Fruit fly (Drosophila melanogaster) whole organism, embryonic: ENCODE measurements around the gene CG7016.

Experiments
- Adf1 ChIP-seq: fragments of 200-800 bp; sonication (Bioruptor generic); IDR thresholded peaks from 2 replicates; pipeline ENCODE4 v1.3.6; 2022; ENCODE audit warnings: missing biosample characterization, missing genetic modification characterization
- Awh ChIP-seq: fragments of 200-800 bp; sonication (Bioruptor generic); IDR thresholded peaks from 2 replicates; pipeline ENCODE4, ENCODE4 v1.3.6; 2022; ENCODE audit warnings: missing biosample characterization, missing genetic modification characterization
- BEAF-32 ChIP-seq: fragments of 200-800 bp; sonication (Bioruptor generic); optimal IDR thresholded peaks from 3 replicates; lab custom pipeline; 2017; ENCODE audit warnings: missing biosample characterization, missing genetic modification characterization, mild to moderate bottlenecking, moderate library complexity, missing genetic modification reagents
- Bgb ChIP-seq: fragments of 200-800 bp; sonication (Bioruptor generic); IDR thresholded peaks from 2 replicates; pipeline ENCODE4 v1.3.6; 2022; ENCODE audit warnings: missing biosample characterization, missing genetic modification characterization; ENCODE audit not compliant: partially characterized antibody
- CG12104 ChIP-seq: fragments of 200-800 bp; sonication (Bioruptor generic); optimal IDR thresholded peaks from 3 replicates; lab custom pipeline; 2016; ENCODE audit warnings: missing biosample characterization, missing genetic modification characterization
- CG12659 ChIP-seq: fragments of 200-800 bp; sonication (Bioruptor generic); optimal IDR thresholded peaks from 3 replicates; lab custom pipeline; 2017; ENCODE audit warnings: mild to moderate bottlenecking, missing biosample characterization, missing genetic modification reagents, missing genetic modification characterization
- CG13775 ChIP-seq: fragments of 200-800 bp; sonication (Bioruptor generic); optimal IDR thresholded peaks from 3 replicates; lab custom pipeline; 2017; ENCODE audit warnings: missing biosample characterization, mild to moderate bottlenecking, missing genetic modification characterization
- CG14667 ChIP-seq: fragments of 200-800 bp; sonication (Bioruptor generic); IDR thresholded peaks from 2 replicates; pipeline ENCODE4 v1.3.6; 2022; ENCODE audit warnings: missing biosample characterization, missing genetic modification characterization
- CG15479 ChIP-seq: fragments of 200-800 bp; sonication (Bioruptor generic); optimal IDR thresholded peaks from 3 replicates; lab custom pipeline; 2019; ENCODE audit warnings: missing biosample characterization, mild to moderate bottlenecking, missing genetic modification characterization, moderate library complexity
- CG1603 ChIP-seq: fragments of 200-800 bp; sonication (Bioruptor generic); optimal IDR thresholded peaks from 2 replicates; lab custom pipeline; 2019; ENCODE audit warnings: missing biosample characterization, mild to moderate bottlenecking, missing genetic modification characterization, moderate library complexity
- CG17912 ChIP-seq: fragments of 200-800 bp; sonication (Bioruptor generic); optimal IDR thresholded peaks from 2 replicates; lab custom pipeline; 2018; ENCODE audit warnings: missing biosample characterization, mild to moderate bottlenecking, missing genetic modification characterization
- CG18011 ChIP-seq: fragments of 200-800 bp; sonication (Bioruptor generic); optimal IDR thresholded peaks from 2 replicates; lab custom pipeline; 2017; ENCODE audit warnings: missing biosample characterization, missing genetic modification characterization, mild to moderate bottlenecking, moderate library complexity, missing genotype
- CG1832 ChIP-seq: fragments of 200-800 bp; sonication (Bioruptor generic); optimal IDR thresholded peaks from 2 replicates; lab custom pipeline; 2017; ENCODE audit warnings: missing biosample characterization, mild to moderate bottlenecking, missing genetic modification characterization, inconsistent platforms
- CG31441 ChIP-seq: fragments of 200-800 bp; sonication (Bioruptor generic); IDR thresholded peaks from 2 replicates; pipeline ENCODE4 v1.3.6; 2022; ENCODE audit warnings: missing biosample characterization, missing genetic modification characterization
- CG33213 ChIP-seq: fragments of 200-800 bp; sonication (Bioruptor generic); optimal IDR thresholded peaks from 3 replicates; lab custom pipeline; 2016; ENCODE audit warnings: missing biosample characterization, missing genetic modification characterization
- CG6689 ChIP-seq: fragments of 200-800 bp; sonication (Bioruptor generic); IDR thresholded peaks from 2 replicates; pipeline ENCODE4 v1.3.6; 2022; ENCODE audit warnings: missing biosample characterization, missing genetic modification characterization
- CG6791 ChIP-seq: fragments of 200-800 bp; sonication (Bioruptor generic); IDR thresholded peaks from 3 replicates; pipeline ENCODE4 v1.3.6; 2022; ENCODE audit warnings: missing biosample characterization, missing genetic modification characterization; ENCODE audit not compliant: partially characterized antibody
- CG6854 ChIP-seq: fragments of 200-800 bp; sonication (Bioruptor generic); optimal IDR thresholded peaks from 3 replicates; lab custom pipeline; 2017; ENCODE audit warnings: missing biosample characterization, mild to moderate bottlenecking, missing genetic modification characterization
- CG7271 ChIP-seq: fragments of 200-800 bp; sonication (Bioruptor generic); optimal IDR thresholded peaks from 2 replicates; lab custom pipeline; 2018; ENCODE audit warnings: missing biosample characterization, mild to moderate bottlenecking, missing genetic modification characterization, moderate library complexity
- CG7987 ChIP-seq: fragments of 200-800 bp; sonication (Bioruptor generic); optimal IDR thresholded peaks from 2 replicates; lab custom pipeline; 2018; ENCODE audit warnings: missing biosample characterization, mild to moderate bottlenecking, missing genetic modification characterization, moderate library complexity
- CG9609 ChIP-seq: fragments of 200-800 bp; sonication (Bioruptor generic); optimal IDR thresholded peaks from 3 replicates; lab custom pipeline; 2016; ENCODE audit warnings: missing biosample characterization, missing genetic modification characterization
- CG9797 ChIP-seq: fragments of 200-800 bp; sonication (Bioruptor generic); optimal IDR thresholded peaks from 3 replicates; lab custom pipeline; 2018; ENCODE audit warnings: missing biosample characterization, mild to moderate bottlenecking, missing genetic modification characterization
- Dip2 ChIP-seq: fragments of 200-800 bp; sonication (Bioruptor generic); IDR thresholded peaks from 2 replicates; pipeline ENCODE4 v1.3.6; 2022; ENCODE audit warnings: missing biosample characterization, missing genetic modification characterization
- Eip74EF ChIP-seq, 2 experiments: fragments of 200-800 bp in 1 of 2; fragments of >200 bp in 1 of 2; sonication (Bioruptor generic) in 1 of 2; optimal IDR thresholded peaks; 2 replicates each; lab custom pipeline; 2017 to 2019; ENCODE audit warnings: missing biosample characterization in 2 of 2, missing genetic modification characterization in 2 of 2, mild to moderate bottlenecking in 1 of 2, moderate library complexity in 1 of 2
- HLH3B ChIP-seq: fragments of 200-800 bp; sonication (Bioruptor generic); IDR thresholded peaks from 2 replicates; pipeline ENCODE4 v1.3.6; 2022; ENCODE audit warnings: missing biosample characterization, missing genetic modification characterization
- Hr3 ChIP-seq: fragments of 200-800 bp; sonication (Bioruptor generic); optimal IDR thresholded peaks from 3 replicates; lab custom pipeline; 2016; ENCODE audit warnings: missing biosample characterization, missing genetic modification characterization
- Kr ChIP-seq: fragments of 200-800 bp; sonication (Bioruptor generic); optimal IDR thresholded peaks from 2 replicates; lab custom pipeline; 2017; ENCODE audit warnings: missing biosample characterization, mild to moderate bottlenecking, missing genetic modification characterization
- MESR4 ChIP-seq: fragments of 200-800 bp; sonication (Bioruptor generic); optimal IDR thresholded peaks from 2 replicates; lab custom pipeline; 2018; ENCODE audit warnings: missing biosample characterization, mild to moderate bottlenecking, missing genetic modification characterization, moderate library complexity
- NC2β ChIP-seq: fragments of 200-800 bp; sonication (Bioruptor generic); optimal IDR thresholded peaks from 2 replicates; lab custom pipeline; 2016; ENCODE audit warnings: missing biosample characterization, missing genetic modification characterization
- bowl ChIP-seq: fragments of 200-800 bp; sonication (Bioruptor generic); IDR thresholded peaks from 2 replicates; pipeline ENCODE4 v1.3.6; 2022; ENCODE audit warnings: missing biosample characterization, missing genetic modification characterization
- ci ChIP-seq: fragments of 200-800 bp; sonication (Bioruptor generic); IDR thresholded peaks from 3 replicates; pipeline ENCODE4 v1.3.6; 2022; ENCODE audit warnings: missing biosample characterization, missing genetic modification characterization
- disco-r ChIP-seq: fragments of 200-800 bp; sonication (Bioruptor generic); optimal IDR thresholded peaks from 2 replicates; lab custom pipeline; 2016; ENCODE audit warnings: missing biosample characterization, missing genetic modification characterization
- dysf ChIP-seq: fragments of 200-800 bp; sonication (Bioruptor generic); IDR thresholded peaks from 3 replicates; pipeline ENCODE4 v1.3.6; 2022; ENCODE audit warnings: missing biosample characterization, missing genetic modification characterization
- fd96Cb ChIP-seq: fragments of 200-800 bp; sonication (Bioruptor generic); optimal IDR thresholded peaks from 2 replicates; lab custom pipeline; 2018; ENCODE audit warnings: missing biosample characterization, mild to moderate bottlenecking, missing genetic modification characterization, moderate library complexity
- ham ChIP-seq: fragments of 200-800 bp; sonication (Bioruptor generic); IDR thresholded peaks from 2 replicates; pipeline ENCODE4 v1.3.6; 2022; ENCODE audit warnings: missing biosample characterization, missing genetic modification characterization
- hbn ChIP-seq: fragments of 200-800 bp; sonication (Bioruptor generic); IDR thresholded peaks from 2 replicates; pipeline ENCODE4 v1.3.6; 2022; ENCODE audit warnings: missing biosample characterization, missing genetic modification characterization; ENCODE audit not compliant: partially characterized antibody
- knrl ChIP-seq: fragments of 200-800 bp; sonication (Bioruptor generic); IDR thresholded peaks from 3 replicates; pipeline ENCODE4 v1.3.6; 2022; ENCODE audit warnings: missing biosample characterization, missing genetic modification characterization; ENCODE audit not compliant: partially characterized antibody
- lov ChIP-seq, 2 experiments: fragments of 200-800 bp in 1 of 2; fragments of >200 bp in 1 of 2; sonication (Bioruptor generic) in 1 of 2; IDR thresholded peaks in 1 of 2; optimal IDR thresholded peaks in 1 of 2; 2 replicates in 1 of 2; 3 replicates in 1 of 2; pipeline versions ENCODE4 v1.3.6 to Lab custom; 2017 to 2022; ENCODE audit warnings: missing biosample characterization in 1 of 2, missing genetic modification characterization in 1 of 2
- nmo ChIP-seq: fragments of 200-800 bp; sonication (Bioruptor generic); optimal IDR thresholded peaks from 2 replicates; lab custom pipeline; 2018; ENCODE audit warnings: missing biosample characterization, mild to moderate bottlenecking, missing genetic modification characterization, moderate library complexity
- oc ChIP-seq: fragments of 200-800 bp; sonication (Bioruptor generic); optimal IDR thresholded peaks from 2 replicates; lab custom pipeline; 2018; ENCODE audit warnings: missing biosample characterization, mild to moderate bottlenecking, missing genetic modification characterization, moderate library complexity
- p53 ChIP-seq: fragments of 200-800 bp; sonication (Bioruptor generic); optimal IDR thresholded peaks from 2 replicates; lab custom pipeline; 2016; ENCODE audit warnings: missing biosample characterization, missing genetic modification characterization
- sna ChIP-seq: fragments of 200-800 bp; sonication (Bioruptor generic); IDR thresholded peaks from 2 replicates; pipeline ENCODE4 v1.3.6; 2022; ENCODE audit warnings: missing biosample characterization, missing genetic modification characterization; ENCODE audit not compliant: partially characterized antibody
- sr ChIP-seq: fragments of 200-800 bp; sonication (Bioruptor generic); IDR thresholded peaks from 3 replicates; pipeline ENCODE4 v1.3.6; 2022; ENCODE audit warnings: missing biosample characterization, missing genetic modification characterization
- tap ChIP-seq: fragments of 200-800 bp; optimal IDR thresholded peaks from 3 replicates; lab custom pipeline; 2019; ENCODE audit warnings: missing biosample characterization, mild to moderate bottlenecking, missing genetic modification characterization, moderate library complexity
- vnd ChIP-seq: fragments of 200-800 bp; sonication (Bioruptor generic); IDR thresholded peaks from 3 replicates; pipeline ENCODE4 v1.3.6; 2022; ENCODE audit warnings: missing biosample characterization, missing genetic modification characterization; ENCODE audit not compliant: partially characterized antibody
- zen ChIP-seq: fragments of 200-800 bp; sonication (Bioruptor generic); optimal IDR thresholded peaks from 3 replicates; lab custom pipeline; 2018; ENCODE audit warnings: missing biosample characterization, mild to moderate bottlenecking, missing genetic modification characterization, moderate library complexity

CG7016 gene

DNA sequence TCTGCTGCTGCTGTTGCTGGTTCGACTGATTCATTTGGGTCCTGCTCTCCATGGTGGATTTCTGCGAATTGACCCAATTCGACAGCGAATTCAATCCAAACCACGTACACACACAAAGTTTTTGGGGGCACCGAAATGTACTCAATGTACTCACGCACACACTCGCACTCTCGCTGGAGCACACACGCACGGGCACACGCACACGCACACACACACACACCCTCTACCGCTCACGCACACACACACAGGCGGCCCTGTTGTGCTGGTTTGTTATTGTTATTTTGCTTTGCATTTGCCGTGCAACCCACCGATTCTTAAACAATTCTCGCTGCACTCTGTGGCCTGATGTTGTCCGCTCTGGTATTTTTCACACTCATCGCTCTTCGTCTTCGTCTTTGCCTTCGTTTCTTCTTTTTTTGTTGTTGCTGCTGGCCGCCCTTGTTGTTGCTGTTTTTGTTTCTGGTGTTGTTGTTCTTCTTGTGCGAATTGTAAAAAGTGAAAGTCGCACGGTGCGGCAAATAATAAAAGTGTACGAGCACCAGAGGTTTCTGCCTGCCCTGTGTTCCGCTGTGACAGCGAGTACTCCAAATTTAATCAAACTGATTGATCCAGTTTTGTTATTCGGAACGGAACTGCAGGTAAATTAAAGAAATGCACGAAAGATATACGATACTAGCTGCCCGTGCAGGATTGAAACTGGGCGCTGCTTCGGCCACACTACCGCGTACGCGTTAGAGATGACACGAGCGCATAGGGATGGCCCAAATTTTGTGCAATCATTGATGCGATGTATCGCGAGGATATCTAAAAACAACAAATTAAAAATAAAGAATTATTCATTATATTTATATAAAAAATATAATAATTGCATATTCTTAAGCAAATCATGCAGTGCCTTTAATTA, 13.5 kb downstream of the CG7016 start, which contains the start of gene CG3744 (continued):
- TF ChIP-seq CG33213 (GFP tag; lab: Kevin White, UChicago) (peak; percentile 81), Bgb (GFP tag; lab: Robert Waterston, UW) (peak; percentile 95), CG6854 (peak; percentile 70), Kr (GFP tag; lab: Kevin White, UChicago) (no peak), tap (tag; lab: Kevin White, UChicago) (peak; percentile 85), CG13775 (GFP tag; lab: Kevin White, UChicago) (peak; percentile 89), Eip74EF (GFP tag; optimal IDR thresholded peaks at IDR 0.05; lab: Kevin White, UChicago) (peak in 1 of 2 experiments; percentile 65), CG12104 (GFP tag; lab: Kevin White, UChicago) (peak; percentile 77), vnd (GFP tag; lab: Robert Waterston, UW) (peak; percentile 94), disco-r (GFP tag; lab: Kevin White, UChicago) (no peak), CG17912 (GFP tag; lab: Kevin White, UChicago) (peak; percentile 56), oc (peak; percentile 78), CG6791 (GFP tag; lab: Robert Waterston, UW) (peak; percentile 93), CG1832 (GFP tag; lab: Kevin White, UChicago) (no peak), nmo (peak; percentile 90), ci (peak; percentile 95), lov (optimal IDR thresholded peaks at IDR 0.05; lab: Kevin White, UChicago) (no peak), lov (GFP tag; IDR thresholded peaks at IDR 0.05; lab: Robert Waterston, UW) (peak; percentile 93), Dip2 (GFP tag; lab: Robert Waterston, UW) (0 out of 2 replicates have a peak, but pooled peaks have one; percentile 9), bowl (GFP tag; lab: Robert Waterston, UW) (peak; percentile 86), Awh (GFP tag; lab: Robert Waterston, UW) (peak; percentile 84), CG7271 (tag; lab: Kevin White, UChicago) (peak; percentile 40), CG31441 (GFP tag; lab: Robert Waterston, UW) (peak; percentile 89), CG9797 (GFP tag; lab: Kevin White, UChicago) (peak; percentile 80), Hr3 (GFP tag; lab: Kevin White, UChicago) (peak; percentile 92), CG6689 (peak; percentile 93), NC2β (GFP tag; lab: Kevin White, UChicago) (peak; percentile 35), sna (GFP tag; lab: Robert Waterston, UW) (peak; percentile 93), CG9609 (GFP tag; lab: Kevin White, UChicago) (peak; percentile 77), CG15479 (GFP tag; lab: Kevin White, UChicago) (peak; percentile 86), p53 (GFP tag; lab: Kevin White, UChicago) (no peak), CG18011 (GFP tag; lab: Kevin White, UChicago) (peak; percentile 73), fd96Cb (peak; percentile 81), hbn (GFP tag; lab: Robert Waterston, UW) (peak; percentile 97), CG14667 (GFP tag; lab: Robert Waterston, UW) (peak; percentile 92), sr (GFP tag; lab: Robert Waterston, UW) (peak; percentile 68), zen (tag; lab: Kevin White, UChicago) (peak; percentile 79), BEAF-32 (GFP tag; lab: Kevin White, UChicago) (peak; percentile 92), knrl (GFP tag; lab: Robert Waterston, UW) (peak; percentile 96), CG12659 (GFP tag; lab: Kevin White, UChicago) (peak; percentile 93), MESR4 (GFP tag; lab: Kevin White, UChicago) (peak; percentile 60), Adf1 (GFP tag; lab: Robert Waterston, UW) (peak; percentile 79), ham (GFP tag; lab: Robert Waterston, UW) (peak; percentile 52; the same call in 1 of the 2 replicates), CG1603 (tag; lab: Kevin White, UChicago) (peak; percentile 66), HLH3B (peak; percentile 92), CG7987 (GFP tag; lab: Kevin White, UChicago) (peak; percentile 52), dysf (peak; percentile 94)
